Worm (Caenorhabditis elegans) whole organism, midembryonic: ENCODE measurements around the gene T28D9.4.

ENCODE experiments used
- T22C8.4 ChIP-seq: fragments of 200-800 bp; sonication (Bioruptor generic); IDR thresholded peaks from 2 replicates; pipeline ENCODE4 v1.3.6; 2022; ENCODE audit warnings: missing genetic modification characterization, missing compliant biosample characterization
- cog-1 ChIP-seq: sonication (generic microtip); optimal IDR thresholded peaks from 2 replicates; lab custom pipeline; 2016; ENCODE audit warnings: missing genetic modification characterization, missing compliant biosample characterization
- flt-1 ChIP-seq: fragments of 200-800 bp; sonication (Bioruptor generic); IDR thresholded peaks from 2 replicates; pipeline ENCODE4 v1.3.6; 2022; ENCODE audit warnings: missing genetic modification characterization, missing compliant biosample characterization
- klf-2 ChIP-seq: fragments of 200-800 bp; sonication (Bioruptor generic); conservative IDR thresholded peaks from 2 replicates; pipeline ENCODE4 v1.3.6; 2022; ENCODE audit warnings: missing genetic modification reagents, missing genetic modification characterization, missing compliant biosample characterization
- med-1 ChIP-seq: sonication (generic microtip); optimal IDR thresholded peaks from 2 replicates; lab custom pipeline; 2017; ENCODE audit warnings: missing genetic modification characterization, mild to moderate bottlenecking, missing compliant biosample characterization, antibody characterized with exemption, missing genetic modification reagents; ENCODE audit not compliant: insufficient read depth
- ref-1 ChIP-seq: fragments of 200-800 bp; sonication (Bioruptor generic); conservative IDR thresholded peaks from 2 replicates; pipeline ENCODE4 v1.3.6; 2022; ENCODE audit warnings: missing genetic modification reagents, missing genetic modification characterization, missing compliant biosample characterization
- tab-1 ChIP-seq: fragments of 200-800 bp; sonication (Bioruptor generic); IDR thresholded peaks from 2 replicates; pipeline ENCODE4 v1.3.6; 2022; ENCODE audit warnings: missing genetic modification characterization, missing compliant biosample characterization
- ztf-23 ChIP-seq: fragments of 200-800 bp; sonication (Bioruptor generic); IDR thresholded peaks from 2 replicates; pipeline ENCODE4 v1.3.6; 2022; ENCODE audit warnings: missing genetic modification reagents, missing genetic modification characterization, missing compliant biosample characterization
- ztf-29 ChIP-seq: fragments of 200-800 bp; sonication (Bioruptor generic); IDR thresholded peaks from 2 replicates; pipeline ENCODE4 v1.3.6; 2022; ENCODE audit warnings: missing genetic modification reagents, missing genetic modification characterization, missing compliant biosample characterization

ce11 chrII:6500161-6500560, 23.4 kb downstream of the T28D9.4 start, which contains the start of gene R05G9.5:
- TF ChIP-seq tab-1 (GFP tag; lab: Robert Waterston, UW) (no peak), med-1 (GFP tag; lab: Kevin White, UChicago) (no peak), cog-1 (tag; lab: Kevin White, UChicago) (no peak), ztf-23 (GFP tag; lab: Robert Waterston, UW) (no peak), ztf-29 (GFP tag; lab: Robert Waterston, UW) (no peak), T22C8.4 (GFP tag; lab: Robert Waterston, UW) (no peak), ref-1 (GFP tag; lab: Robert Waterston, UW) (no peak), klf-2 (GFP tag; lab: Robert Waterston, UW) (no peak), flt-1 (GFP tag; lab: Robert Waterston, UW) (no peak)
